Worm (Caenorhabditis elegans) whole organism, L4 larva: ENCODE measurements around the gene lact-4.

Source experiments
- F37D6.2 ChIP-seq: sonication (generic microtip); optimal IDR thresholded peaks from 2 replicates; lab custom pipeline; 2016; ENCODE audit warnings: mild to moderate bottlenecking, missing genetic modification characterization, missing compliant biosample characterization
- F44E2.7 ChIP-seq: fragments of 200-800 bp; sonication (Bioruptor generic); IDR thresholded peaks from 2 replicates; pipeline ENCODE4 v2.1.2; 2022; ENCODE audit warnings: missing genetic modification characterization, missing compliant biosample characterization
- R02D3.7 ChIP-seq: fragments of 150-350 bp; sonication (generic microtip); optimal IDR thresholded peaks from 3 replicates; lab custom pipeline; 2014; ENCODE audit warnings: missing biosample characterization, missing genetic modification characterization
- T26A8.4 ChIP-seq: fragments of 200-800 bp; sonication (Bioruptor generic); IDR thresholded peaks from 2 replicates; pipeline ENCODE4 v1.3.6; 2022; ENCODE audit warnings: missing genetic modification characterization, missing compliant biosample characterization
- Y105C5A.15 ChIP-seq: fragments of 200-800 bp; sonication (Bioruptor generic); IDR thresholded peaks from 2 replicates; pipeline ENCODE4 v1.3.6; 2022; ENCODE audit warnings: missing genetic modification characterization, missing compliant biosample characterization
- ZK546.5 ChIP-seq, 2 experiments: sonication (generic microtip); optimal IDR thresholded peaks; 2 replicates each; lab custom pipeline; 2017; ENCODE audit warnings: missing biosample characterization in 2 of 2, missing genetic modification characterization in 2 of 2
- ceh-62 ChIP-seq: sonication (generic microtip); optimal IDR thresholded peaks from 2 replicates; lab custom pipeline; 2017; ENCODE audit warnings: missing biosample characterization, missing genetic modification characterization
- ceh-82 ChIP-seq: sonication (generic microtip); optimal IDR thresholded peaks from 2 replicates; lab custom pipeline; 2017; ENCODE audit warnings: missing biosample characterization, missing genetic modification characterization
- ces-1 ChIP-seq: fragments of 150-350 bp; sonication (generic microtip); optimal IDR thresholded peaks from 4 replicates; lab custom pipeline; 2014; ENCODE audit warnings: missing biosample characterization, missing genetic modification reagents, missing genetic modification characterization
- cey-2 ChIP-seq: sonication (generic microtip); optimal IDR thresholded peaks from 3 replicates; lab custom pipeline; 2017; ENCODE audit warnings: missing genetic modification characterization, mild to moderate bottlenecking, missing compliant biosample characterization, antibody characterized with exemption, borderline replicate concordance; ENCODE audit not compliant: insufficient read depth
- ctbp-1 ChIP-seq: fragments of 200-800 bp; sonication (Bioruptor generic); IDR thresholded peaks from 2 replicates; pipeline ENCODE4 v1.3.6; 2022; ENCODE audit warnings: missing genetic modification reagents, missing genetic modification characterization, missing compliant biosample characterization
- daf-19 ChIP-seq: fragments of 200-800 bp; sonication (Bioruptor generic); conservative IDR thresholded peaks from 2 replicates; pipeline ENCODE4 v1.3.6; 2022; ENCODE audit warnings: missing genetic modification characterization, missing compliant biosample characterization
- daf-8 ChIP-seq: fragments of 200-800 bp; sonication (Bioruptor generic); IDR thresholded peaks from 2 replicates; pipeline ENCODE4 v1.3.6; 2022; ENCODE audit warnings: missing genetic modification characterization, missing compliant biosample characterization
- dmd-6 ChIP-seq: fragments of 200-800 bp; sonication (Bioruptor generic); IDR thresholded peaks from 2 replicates; pipeline ENCODE4 v1.3.6; 2022; ENCODE audit warnings: missing genetic modification reagents, missing genetic modification characterization, missing compliant biosample characterization
- dmd-8 ChIP-seq: fragments of 200-800 bp; sonication (Bioruptor generic); IDR thresholded peaks from 2 replicates; pipeline ENCODE4 v1.3.6; 2022; ENCODE audit warnings: missing genetic modification characterization, missing compliant biosample characterization
- dmd-9 ChIP-seq: fragments of 200-800 bp; sonication (Bioruptor generic); IDR thresholded peaks from 2 replicates; pipeline ENCODE4 v1.3.6; 2022; ENCODE audit warnings: missing genetic modification reagents, missing genetic modification characterization, missing compliant biosample characterization
- dpl-1 ChIP-seq: fragments of 150-350 bp; optimal IDR thresholded peaks from 2 replicates; lab custom pipeline; 2014; ENCODE audit warnings: missing biosample characterization, missing genetic modification reagents, missing genetic modification characterization
- egl-43 ChIP-seq: fragments of 200-800 bp; sonication (Bioruptor generic); IDR thresholded peaks from 2 replicates; pipeline ENCODE4 v1.3.6; 2022; ENCODE audit warnings: missing genetic modification reagents, missing genetic modification characterization, missing compliant biosample characterization
- fkh-10 ChIP-seq: fragments of 150-350 bp; optimal IDR thresholded peaks from 2 replicates; lab custom pipeline; 2014; ENCODE audit warnings: missing biosample characterization, missing genetic modification reagents, missing genetic modification characterization
- fos-1 ChIP-seq: fragments of 150-350 bp; optimal IDR thresholded peaks from 2 replicates; lab custom pipeline; 2014; ENCODE audit warnings: missing biosample characterization, missing genetic modification characterization
- hif-1 ChIP-seq, 2 experiments: sonication (generic microtip); optimal IDR thresholded peaks; 2 replicates each; lab custom pipeline; 2016 to 2017; ENCODE audit warnings: missing compliant biosample characterization in 2 of 2, missing genetic modification characterization in 2 of 2, missing genetic modification reagents in 2 of 2, missing genotype in 2 of 2, mild to moderate bottlenecking in 1 of 2
- hlh-30 ChIP-seq: sonication (generic microtip); optimal IDR thresholded peaks from 2 replicates; lab custom pipeline; 2017; ENCODE audit warnings: antibody characterized with exemption, mild to moderate bottlenecking, missing genetic modification characterization, missing compliant biosample characterization; ENCODE audit not compliant: insufficient read depth
- jun-1 ChIP-seq: fragments of 150-350 bp; optimal IDR thresholded peaks from 2 replicates; lab custom pipeline; 2014; ENCODE audit warnings: missing biosample characterization, missing genetic modification reagents, missing genetic modification characterization
- lim-7 ChIP-seq: fragments of 200-800 bp; sonication (Bioruptor generic); IDR thresholded peaks from 2 replicates; pipeline ENCODE4 v1.3.6; 2022; ENCODE audit warnings: missing genetic modification characterization, missing compliant biosample characterization
- lin-1 ChIP-seq: fragments of 200-800 bp; sonication (Bioruptor generic); IDR thresholded peaks from 2 replicates; pipeline ENCODE4 v1.3.6; 2022; ENCODE audit warnings: missing genetic modification reagents, missing genetic modification characterization, missing compliant biosample characterization
- lin-13 ChIP-seq: fragments of 150-350 bp; optimal IDR thresholded peaks from 2 replicates; lab custom pipeline; 2014; ENCODE audit warnings: missing biosample characterization, missing genetic modification reagents, missing genetic modification characterization
- lin-15B ChIP-seq: fragments of 150-350 bp; sonication (generic microtip); optimal IDR thresholded peaks from 3 replicates; lab custom pipeline; 2014; ENCODE audit warnings: missing biosample characterization, missing genetic modification characterization
- lin-39 ChIP-seq: fragments of 150-350 bp; optimal IDR thresholded peaks from 2 replicates; lab custom pipeline; 2014; ENCODE audit warnings: missing biosample characterization, missing genetic modification reagents, missing genetic modification characterization
- lir-3 ChIP-seq: sonication (generic microtip); optimal IDR thresholded peaks from 2 replicates; lab custom pipeline; 2016; ENCODE audit warnings: mild to moderate bottlenecking, missing genetic modification characterization, missing compliant biosample characterization
- mdt-29 ChIP-seq: fragments of 200-800 bp; sonication (Bioruptor generic); IDR thresholded peaks from 2 replicates; pipeline ENCODE4 v1.3.6; 2022; ENCODE audit warnings: missing genetic modification reagents, missing genetic modification characterization, missing compliant biosample characterization
- mep-1 ChIP-seq: fragments of 150-350 bp; sonication (generic microtip); optimal IDR thresholded peaks from 3 replicates; lab custom pipeline; 2014; ENCODE audit warnings: missing biosample characterization, missing genetic modification characterization
- mxl-2 ChIP-seq: fragments of 200-800 bp; sonication (Bioruptor generic); conservative IDR thresholded peaks from 2 replicates; pipeline ENCODE4 v1.3.6; 2022; ENCODE audit warnings: missing genetic modification reagents, missing genetic modification characterization, missing compliant biosample characterization
- mxl-3 ChIP-seq: fragments of 200-800 bp; sonication (Bioruptor generic); optimal IDR thresholded peaks from 2 replicates; lab custom pipeline; 2018; ENCODE audit warnings: mild to moderate bottlenecking, missing genetic modification characterization, missing compliant biosample characterization
- nhr-102 ChIP-seq: sonication (generic microtip); optimal IDR thresholded peaks from 2 replicates; lab custom pipeline; 2016; ENCODE audit warnings: mild to moderate bottlenecking, missing genetic modification characterization, moderate library complexity, missing compliant biosample characterization
- nhr-11 ChIP-seq: fragments of 150-350 bp; optimal IDR thresholded peaks from 2 replicates; lab custom pipeline; 2014; ENCODE audit warnings: missing biosample characterization, missing genetic modification characterization
- nhr-111 ChIP-seq: fragments of 200-800 bp; sonication (Bioruptor generic); optimal IDR thresholded peaks from 2 replicates; lab custom pipeline; 2018; ENCODE audit warnings: mild to moderate bottlenecking, missing genetic modification characterization, missing compliant biosample characterization
- nhr-237 ChIP-seq: sonication (generic microtip); optimal IDR thresholded peaks from 2 replicates; lab custom pipeline; 2017; ENCODE audit warnings: missing biosample characterization, missing genetic modification characterization
- nhr-41 ChIP-seq: fragments of 200-800 bp; sonication (Bioruptor generic); IDR thresholded peaks from 2 replicates; pipeline ENCODE4 v1.3.6; 2022; ENCODE audit warnings: missing genetic modification reagents, missing genetic modification characterization, missing compliant biosample characterization
- nhr-42 ChIP-seq: fragments of 200-800 bp; sonication (Bioruptor generic); IDR thresholded peaks from 2 replicates; pipeline ENCODE4 v1.3.6; 2022; ENCODE audit warnings: missing genetic modification characterization, missing compliant biosample characterization
- nhr-48 ChIP-seq: sonication (generic microtip); optimal IDR thresholded peaks from 2 replicates; lab custom pipeline; 2016; ENCODE audit warnings: mild to moderate bottlenecking, missing genetic modification characterization, missing compliant biosample characterization
- nhr-77 ChIP-seq: fragments of 150-350 bp; optimal IDR thresholded peaks from 2 replicates; lab custom pipeline; 2014; ENCODE audit warnings: missing biosample characterization, missing genetic modification characterization
- rbr-2 ChIP-seq: sonication (generic microtip); optimal IDR thresholded peaks from 2 replicates; lab custom pipeline; 2016; ENCODE audit warnings: missing genotype, missing genetic modification characterization, missing compliant biosample characterization
- saeg-2 ChIP-seq: fragments of 200-800 bp; sonication (Bioruptor generic); IDR thresholded peaks from 2 replicates; pipeline ENCODE4 v1.3.6; 2022; ENCODE audit warnings: missing genetic modification reagents, missing genetic modification characterization, missing compliant biosample characterization
- sdz-12 ChIP-seq: fragments of 200-800 bp; sonication (Bioruptor generic); optimal IDR thresholded peaks from 2 replicates; lab custom pipeline; 2018; ENCODE audit warnings: mild to moderate bottlenecking, missing genetic modification characterization, missing compliant biosample characterization
- snpc-1.2 ChIP-seq: fragments of 200-800 bp; sonication (Bioruptor generic); IDR thresholded peaks from 2 replicates; pipeline ENCODE4 v1.3.6; 2022; ENCODE audit warnings: missing genetic modification reagents, missing genetic modification characterization, missing compliant biosample characterization
- spr-1 ChIP-seq: sonication (generic microtip); optimal IDR thresholded peaks from 2 replicates; lab custom pipeline; 2016; ENCODE audit warnings: mild to moderate bottlenecking, missing genetic modification characterization, missing compliant biosample characterization
- tag-97 ChIP-seq: fragments of 200-800 bp; sonication (Bioruptor generic); IDR thresholded peaks from 2 replicates; pipeline ENCODE4 v1.3.6; 2022; ENCODE audit warnings: missing genetic modification characterization, missing compliant biosample characterization
- tra-1 ChIP-seq: fragments of 200-800 bp; sonication (Bioruptor generic); IDR thresholded peaks from 2 replicates; pipeline ENCODE4 v1.3.6; 2022; ENCODE audit warnings: missing genetic modification reagents, missing genetic modification characterization, missing compliant biosample characterization
- unc-39 ChIP-seq: sonication (generic microtip); optimal IDR thresholded peaks from 2 replicates; lab custom pipeline; 2017; ENCODE audit warnings: missing biosample characterization, missing genetic modification characterization
- zfp-2 ChIP-seq: sonication (generic microtip); optimal IDR thresholded peaks from 2 replicates; lab custom pipeline; 2016; ENCODE audit warnings: mild to moderate bottlenecking, missing genetic modification characterization, missing compliant biosample characterization
- zfp-3 ChIP-seq: fragments of 200-800 bp; sonication (Bioruptor generic); conservative IDR thresholded peaks from 2 replicates; pipeline ENCODE4 v1.3.6; 2022; ENCODE audit warnings: missing genetic modification reagents, missing genetic modification characterization, missing compliant biosample characterization
- zip-11 ChIP-seq: fragments of 200-800 bp; sonication (Bioruptor generic); IDR thresholded peaks from 2 replicates; pipeline ENCODE4 v1.3.6; 2022; ENCODE audit warnings: missing genetic modification characterization, missing compliant biosample characterization
- ztf-7 ChIP-seq: fragments of 150-350 bp; optimal IDR thresholded peaks from 2 replicates; lab custom pipeline; 2014; ENCODE audit warnings: missing biosample characterization, missing genetic modification characterization

Gene lact-4

DNA sequence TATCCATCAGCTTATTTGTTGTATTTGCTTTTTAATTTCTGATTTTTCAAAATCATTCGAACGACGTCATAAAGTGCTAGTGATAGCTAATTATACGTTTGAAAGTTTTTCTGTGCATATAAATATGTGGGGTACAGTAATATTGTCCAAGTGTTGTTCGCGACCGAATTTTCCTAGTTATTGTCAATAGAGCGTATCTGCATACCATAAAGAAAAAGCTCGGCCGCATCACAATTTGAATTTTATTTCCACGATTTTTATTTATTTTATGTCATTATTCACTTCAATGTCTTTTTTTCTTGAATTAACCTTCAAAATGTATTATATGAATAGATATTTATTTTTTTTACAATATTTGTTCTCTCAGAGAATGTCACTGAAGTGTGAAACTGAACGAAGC, 36.5 kb upstream of the lact-4 start, which contains the start of gene rnh-2:
Gene rnh-2, plus strand, starts transcription at position 368 of the 400 bp plus-strand sequence.
- TF ChIP-seq jun-1 (tag; lab: Kevin White, UChicago): no peak
- no peak for TF ChIP-seq snpc-1.2 (GFP tag; lab: Robert Waterston, UW)
- TF ChIP-seq F37D6.2 (tag; lab: Kevin White, UChicago): no peak
- no peak for TF ChIP-seq fos-1 (tag; lab: Kevin White, UChicago)
- no peak for TF ChIP-seq daf-19
- TF ChIP-seq ces-1 (GFP tag; lab: Kevin White, UChicago): no peak
- no peak for TF ChIP-seq T26A8.4 (GFP tag; lab: Robert Waterston, UW)
- TF ChIP-seq ZK546.5 (tag; optimal IDR thresholded peaks at IDR 0.05; lab: Kevin White, UChicago): no peak
- no peak for TF ChIP-seq ceh-62 (tag; lab: Kevin White, UChicago)
- TF ChIP-seq lin-15B (tag; lab: Kevin White, UChicago): peak; percentile 24
- TF ChIP-seq saeg-2 (GFP tag; lab: Robert Waterston, UW): no peak
- no peak for TF ChIP-seq nhr-11 (tag; lab: Kevin White, UChicago)
- TF ChIP-seq R02D3.7 (tag; lab: Kevin White, UChicago): no peak
- no peak for TF ChIP-seq zip-11 (GFP tag; lab: Robert Waterston, UW)
- no peak for TF ChIP-seq lin-1 (GFP tag; lab: Robert Waterston, UW)
- TF ChIP-seq daf-8 (GFP tag; lab: Robert Waterston, UW): no peak
- no peak for TF ChIP-seq unc-39 (tag; lab: Kevin White, UChicago)
- peak; percentile 18 for TF ChIP-seq lin-13 (GFP tag; lab: Kevin White, UChicago)
- TF ChIP-seq nhr-77 (tag; lab: Kevin White, UChicago): peak; percentile 62
- no peak for TF ChIP-seq nhr-237 (tag; lab: Kevin White, UChicago)
- no peak for TF ChIP-seq tra-1
- no peak for TF ChIP-seq nhr-41 (GFP tag; lab: Robert Waterston, UW)
- no peak for TF ChIP-seq lir-3 (tag; lab: Kevin White, UChicago)
- TF ChIP-seq zfp-2 (tag; lab: Kevin White, UChicago): no peak
- TF ChIP-seq hlh-30 (tag; lab: Kevin White, UChicago): peak; percentile 30
- TF ChIP-seq F44E2.7: no peak
- TF ChIP-seq mxl-2 (GFP tag; lab: Robert Waterston, UW): no peak
- TF ChIP-seq tag-97 (GFP tag; lab: Robert Waterston, UW): no peak
- no peak for TF ChIP-seq lim-7 (GFP tag; lab: Robert Waterston, UW)
- no peak for TF ChIP-seq zfp-3
- no peak for TF ChIP-seq dmd-9 (GFP tag; lab: Robert Waterston, UW)
- TF ChIP-seq mdt-29 (GFP tag; lab: Robert Waterston, UW): no peak
- TF ChIP-seq dpl-1 (GFP tag; lab: Kevin White, UChicago): peak; percentile 70
- TF ChIP-seq lin-39: no peak
- TF ChIP-seq ztf-7 (tag; lab: Kevin White, UChicago): no peak
- no peak for TF ChIP-seq spr-1 (tag; lab: Kevin White, UChicago)
- no peak for TF ChIP-seq nhr-111 (GFP tag; lab: Kevin White, UChicago)
- no peak for TF ChIP-seq cey-2 (tag; lab: Kevin White, UChicago)
- peak; percentile 31; the same call in 1 of the 2 replicates for TF ChIP-seq dmd-6 (GFP tag; lab: Robert Waterston, UW)
- TF ChIP-seq fkh-10: no peak
- peak; percentile 82 for TF ChIP-seq mep-1 (tag; lab: Kevin White, UChicago)
- no peak for TF ChIP-seq sdz-12 (GFP tag; lab: Kevin White, UChicago)
- TF ChIP-seq ceh-82 (tag; lab: Kevin White, UChicago): no peak
- TF ChIP-seq nhr-102 (tag; lab: Kevin White, UChicago): peak; percentile 59
- no peak for TF ChIP-seq nhr-48 (tag; lab: Kevin White, UChicago)
- no peak for TF ChIP-seq Y105C5A.15 (GFP tag; lab: Robert Waterston, UW)
- TF ChIP-seq egl-43 (GFP tag; lab: Robert Waterston, UW): no peak
- no peak for TF ChIP-seq nhr-42
- TF ChIP-seq mxl-3 (GFP tag; lab: Kevin White, UChicago): peak; percentile 7
- TF ChIP-seq ctbp-1 (GFP tag; lab: Robert Waterston, UW): no peak
- TF ChIP-seq dmd-8 (GFP tag; lab: Robert Waterston, UW): no peak
- TF ChIP-seq rbr-2 (tag; lab: Kevin White, UChicago): peak; percentile 49
- TF ChIP-seq hif-1 (tag; optimal IDR thresholded peaks at IDR 0.05; lab: Kevin White, UChicago): peak in 1 of 2 experiments; percentile 79
